Worm (Caenorhabditis elegans): ENCODE measurements around the gene cyp-33C3.

Gene cyp-33C3

DNA sequence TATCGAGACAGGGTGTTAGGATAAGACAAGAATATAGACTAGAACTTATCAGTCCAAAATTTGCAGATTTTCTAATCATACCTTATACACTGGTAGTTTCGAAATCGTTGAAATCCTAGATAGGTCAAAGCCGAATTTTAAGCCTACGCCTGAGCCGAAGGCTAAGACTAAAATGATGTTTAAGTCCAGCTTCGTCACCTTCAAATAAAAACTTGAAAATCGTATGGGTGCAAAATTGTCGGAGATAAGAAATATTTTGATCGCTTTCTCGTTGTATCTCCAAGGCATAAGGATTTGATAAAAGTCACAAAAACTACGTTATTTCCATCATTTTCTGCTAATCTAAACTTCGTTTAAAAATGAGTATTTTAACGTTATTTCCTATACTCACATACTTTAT lies 18.1 kb downstream of the cyp-33C3 start, which contains the start of gene F41B5.12:
F41B5.12 (plus strand) TSS at position 301 of the 400 bp plus-strand sequence.
- no peak for TF ChIP-seq nhr-77 (tag; optimal IDR thresholded peaks at IDR 0.05)
- no peak for TF ChIP-seq nhr-23 (tag; optimal IDR thresholded peaks at IDR 0.05)
- no peak for TF ChIP-seq nhr-10 (tag; optimal IDR thresholded peaks at IDR 0.05)
- TF ChIP-seq F13H6.1 (tag; optimal IDR thresholded peaks at IDR 0.05), result no peak
- no peak for TF ChIP-seq mbf-1 (tag; optimal IDR thresholded peaks at IDR 0.05)
- no peak for TF ChIP-seq ztf-1 (GFP tag; conservative IDR thresholded peaks at IDR 0.05)
- TF ChIP-seq nhr-237 (tag; optimal IDR thresholded peaks at IDR 0.05), result no peak
- no peak for TF ChIP-seq sem-4 (tag; optimal IDR thresholded peaks at IDR 0.05)
- TF ChIP-seq nhr-6 (tag; optimal IDR thresholded peaks at IDR 0.05), result no peak
- TF ChIP-seq nhr-21 (tag; optimal IDR thresholded peaks at IDR 0.05), result no peak
- no peak for TF ChIP-seq nhr-11 (tag; optimal IDR thresholded peaks at IDR 0.05)
- no peak for TF ChIP-seq nhr-12 (tag; optimal IDR thresholded peaks at IDR 0.05)
- no peak for TF ChIP-seq unc-55 (GFP tag; optimal IDR thresholded peaks at IDR 0.05)
- no peak for TF ChIP-seq skn-1 (tag; optimal IDR thresholded peaks at IDR 0.05)
- TF ChIP-seq Y55F3AM.14 (GFP tag; optimal IDR thresholded peaks at IDR 0.05), result no peak

DNA sequence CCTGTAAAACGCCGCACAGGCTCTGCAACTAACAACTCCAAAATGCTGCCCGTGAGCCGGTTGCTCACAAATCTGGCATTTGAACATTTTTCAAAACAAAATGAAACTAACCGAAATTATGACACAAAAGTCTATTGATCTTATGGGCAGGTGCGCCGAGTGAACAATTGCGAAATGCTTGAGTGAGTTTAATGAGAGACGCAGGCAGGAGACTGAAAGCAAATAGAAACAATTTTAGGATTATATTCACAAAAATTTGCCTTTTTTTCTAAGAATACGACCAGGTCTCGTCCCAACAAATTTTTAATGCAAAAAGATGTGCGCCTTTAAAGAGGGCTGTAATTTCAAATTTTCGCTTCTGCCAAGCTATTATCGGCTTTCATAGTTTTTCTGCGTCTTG lies 21.9 kb downstream of the cyp-33C3 start, which contains the start of gene nhr-183:
nhr-183 (minus strand) TSS at position 180 of the 400 bp plus-strand sequence.
- no peak for TF ChIP-seq unc-62 (GFP tag; optimal IDR thresholded peaks at IDR 0.05)

DNA sequence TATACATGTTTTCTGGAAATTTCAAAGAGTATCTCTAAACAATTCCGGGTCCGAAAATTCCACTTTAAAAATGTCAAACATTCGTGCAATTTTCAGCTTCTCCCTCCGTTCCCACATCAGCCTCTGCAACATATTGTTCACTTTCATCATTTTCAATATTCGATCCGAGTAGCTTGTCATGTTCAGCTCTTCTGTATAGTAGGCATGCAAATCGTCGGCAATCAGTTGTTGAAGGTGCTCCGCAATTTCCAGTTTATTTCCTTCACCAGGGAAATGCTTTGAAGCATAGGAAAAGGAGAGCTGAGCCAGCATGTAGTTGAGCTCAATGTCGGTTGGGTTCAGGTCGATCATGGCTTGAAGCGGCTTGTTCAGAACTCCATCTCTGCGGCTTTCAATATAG lies 22.3 kb downstream of the cyp-33C3 start:
- no peak for TF ChIP-seq crh-2 (tag; optimal IDR thresholded peaks at IDR 0.05)
- TF ChIP-seq lin-13 (GFP tag; optimal IDR thresholded peaks at IDR 0.05), result no peak
- TF ChIP-seq nhr-10 (tag; optimal IDR thresholded peaks at IDR 0.05), result no peak
- TF ChIP-seq unc-39 (tag; optimal IDR thresholded peaks at IDR 0.05), result no peak
- TF ChIP-seq mdl-1 (tag; optimal IDR thresholded peaks at IDR 0.05), result no peak
- TF ChIP-seq F13H6.1 (tag; optimal IDR thresholded peaks at IDR 0.05), result no peak

DNA sequence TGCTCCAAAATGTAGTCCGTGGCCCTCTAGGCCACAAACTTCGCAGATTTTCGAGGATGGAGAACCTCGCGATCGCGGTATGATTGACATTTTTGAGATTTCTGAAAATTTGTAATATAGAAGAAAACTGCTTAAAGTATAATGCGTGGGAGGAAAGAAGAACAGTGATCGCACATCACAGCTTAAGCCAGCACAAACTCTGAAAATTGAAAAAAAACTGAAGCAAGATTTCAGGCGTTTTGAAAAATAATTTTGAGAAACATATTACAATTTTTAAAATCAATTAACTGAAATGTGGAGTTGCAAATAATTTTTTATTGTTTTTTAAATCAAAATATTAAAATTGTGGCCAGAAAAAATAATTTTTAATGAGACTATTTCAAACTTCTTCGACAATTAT lies 24.4 kb downstream of the cyp-33C3 start, which contains the start of gene nhr-275:
nhr-275 (minus strand) TSS at position 101 of the 400 bp plus-strand sequence.
- TF ChIP-seq nhr-23 (tag; optimal IDR thresholded peaks at IDR 0.05) (no peak), unc-39 (tag; optimal IDR thresholded peaks at IDR 0.05) (no peak), C34F6.9 (tag; optimal IDR thresholded peaks at IDR 0.05) (no peak), aly-2 (tag; optimal IDR thresholded peaks at IDR 0.05) (no peak), sma-9 (GFP tag; optimal IDR thresholded peaks at IDR 0.05) (no peak), sma-9 (tag; optimal IDR thresholded peaks at IDR 0.05) (no peak), Y55F3AM.14 (GFP tag; optimal IDR thresholded peaks at IDR 0.05) (no peak), nhr-6 (tag; optimal IDR thresholded peaks at IDR 0.05) (no peak), nhr-21 (tag; optimal IDR thresholded peaks at IDR 0.05) (no peak), ztf-11 (tag; optimal IDR thresholded peaks at IDR 0.05) (no peak), peb-1 (tag; optimal IDR thresholded peaks at IDR 0.05) (no peak), nhr-77 (tag; optimal IDR thresholded peaks at IDR 0.05) (no peak), egl-27 (tag; optimal IDR thresholded peaks at IDR 0.05) (no peak)

DNA sequence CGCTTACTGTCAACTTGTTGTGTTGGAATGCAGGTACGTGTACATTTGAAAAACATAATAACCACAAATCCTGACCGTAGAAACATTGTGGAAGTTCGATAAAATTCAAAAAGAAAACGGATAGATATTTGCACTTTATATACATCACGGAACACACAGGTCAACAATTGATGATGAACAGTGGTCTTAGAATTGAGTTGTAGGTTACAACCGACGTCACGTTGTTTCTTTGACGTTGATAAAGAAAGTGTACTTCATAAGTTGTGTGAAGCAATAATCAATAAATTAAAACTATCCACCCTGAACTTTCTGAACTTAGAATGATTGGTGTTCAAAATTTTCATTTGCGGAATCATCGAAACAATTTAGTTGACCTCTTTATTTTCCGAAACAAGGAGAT lies 29.2 kb downstream of the cyp-33C3 start, which contains the start of gene Y5H2A.1:
Y5H2A.1 (minus strand) TSS at position 101 of the 400 bp plus-strand sequence.
- TF ChIP-seq nhr-21 (tag; optimal IDR thresholded peaks at IDR 0.05) (no peak), sma-3 (GFP tag; optimal IDR thresholded peaks at IDR 0.05) (no peak), nhr-23 (tag; optimal IDR thresholded peaks at IDR 0.05) (no peak), dmd-4 (tag; optimal IDR thresholded peaks at IDR 0.05) (no peak), R02D3.7 (tag; optimal IDR thresholded peaks at IDR 0.05) (no peak), mbf-1 (tag; optimal IDR thresholded peaks at IDR 0.05) (no peak), sem-4 (tag; optimal IDR thresholded peaks at IDR 0.05) (no peak), mab-5 (tag; optimal IDR thresholded peaks at IDR 0.05) (no peak), gmeb-1 (tag; optimal IDR thresholded peaks at IDR 0.05) (no peak)

DNA sequence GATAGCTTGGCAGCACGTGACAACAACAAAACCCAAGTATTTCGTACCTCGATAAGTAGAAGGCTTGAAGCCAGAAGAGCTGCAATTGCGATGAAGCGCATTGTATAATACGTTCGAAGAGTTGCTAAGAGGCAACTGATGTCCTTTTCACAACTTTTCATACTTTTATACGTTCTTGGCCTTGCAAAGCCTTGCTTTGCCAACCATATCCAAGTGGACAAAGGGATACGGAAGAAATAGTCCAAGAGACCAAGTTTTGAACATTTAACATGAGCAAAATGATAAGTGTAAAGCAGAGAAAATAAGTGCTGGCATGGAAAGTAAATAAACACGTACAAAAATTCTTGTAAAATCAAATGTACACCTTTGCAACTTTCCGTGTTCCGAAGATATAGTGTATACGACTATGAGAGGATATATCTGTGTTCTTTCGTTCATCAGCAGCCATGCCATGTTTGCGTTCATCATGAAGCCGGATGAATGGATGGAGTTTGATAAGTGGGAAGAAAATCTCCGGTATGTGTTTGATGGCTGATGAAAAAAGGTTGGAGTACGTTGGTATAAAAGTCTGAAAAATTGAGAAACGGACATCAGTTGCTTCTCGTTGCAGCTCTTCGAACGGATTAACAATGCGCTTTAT lies 31.8 kb downstream of the cyp-33C3 start, which contains the start of the genes Y5H2A.4 and abu-4:
Y5H2A.4 (minus strand) TSS at position 101 of the 640 bp plus-strand sequence.
abu-4 (plus strand) TSS at position 590 of the 640 bp plus-strand sequence.
- TF ChIP-seq nhr-6 (tag; optimal IDR thresholded peaks at IDR 0.05) (no peak), ztf-11 (tag; optimal IDR thresholded peaks at IDR 0.05) (no peak)

All from whole organism, L2 larva.